Worm (Caenorhabditis elegans): ENCODE measurements around the gene Y41D4B.6.

The Y41D4B.6 gene

ce11 chrIV:1655312-1655711 is 21.8 kb downstream of the Y41D4B.6 start:
- TF ChIP-seq ref-1 (GFP tag; conservative IDR thresholded peaks at IDR 0.05), result no peak
- no peak for TF ChIP-seq med-1 (GFP tag; optimal IDR thresholded peaks at IDR 0.05; ENCODE audit: insufficient read depth)
- no peak for TF ChIP-seq ztf-23 (GFP tag; IDR thresholded peaks at IDR 0.05)
- TF ChIP-seq T22C8.4 (GFP tag; IDR thresholded peaks at IDR 0.05), result no peak
- no peak for TF ChIP-seq ztf-29 (GFP tag; IDR thresholded peaks at IDR 0.05)
- no peak for TF ChIP-seq cog-1 (tag; optimal IDR thresholded peaks at IDR 0.05)
- TF ChIP-seq flt-1 (GFP tag; IDR thresholded peaks at IDR 0.05), result no peak
- TF ChIP-seq klf-2 (GFP tag; conservative IDR thresholded peaks at IDR 0.05), result no peak
- TF ChIP-seq tab-1 (GFP tag; IDR thresholded peaks at IDR 0.05), result no peak

ce11 chrIV:1657069-1657468 is 23.5 kb downstream of the Y41D4B.6 start:
- TF ChIP-seq tab-1 (GFP tag; IDR thresholded peaks at IDR 0.05) (no peak), T22C8.4 (GFP tag; IDR thresholded peaks at IDR 0.05) (no peak), med-1 (GFP tag; optimal IDR thresholded peaks at IDR 0.05; ENCODE audit: insufficient read depth) (no peak), flt-1 (GFP tag; IDR thresholded peaks at IDR 0.05) (no peak), ztf-23 (GFP tag; IDR thresholded peaks at IDR 0.05) (no peak)

- TF ChIP-seq ztf-23 (GFP tag; IDR thresholded peaks at IDR 0.05) (peak; percentile 96), tab-1 (GFP tag; IDR thresholded peaks at IDR 0.05) (peak; percentile 83; the same call in 1 of the 2 replicates), T22C8.4 (GFP tag; IDR thresholded peaks at IDR 0.05) (peak; percentile 78), ztf-29 (GFP tag; IDR thresholded peaks at IDR 0.05) (peak; percentile 79), cog-1 (tag; optimal IDR thresholded peaks at IDR 0.05) (peak; percentile 92), med-1 (GFP tag; optimal IDR thresholded peaks at IDR 0.05; ENCODE audit: insufficient read depth) (peak; percentile 74), ref-1 (GFP tag; conservative IDR thresholded peaks at IDR 0.05) (peak; percentile 48; the same call in 1 of the 2 replicates), klf-2 (GFP tag; conservative IDR thresholded peaks at IDR 0.05) (peak; percentile 78), flt-1 (GFP tag; IDR thresholded peaks at IDR 0.05) (peak; percentile 92)
Observed at ce11 chrIV:1659045-1659741, 25.6 kb downstream of the Y41D4B.6 start, which contains the start of gene rps-28. TSS of gene rps-28 (plus strand) at chrIV:1659691.

ce11 chrIV:1659978-1660377 is 26.4 kb downstream of the Y41D4B.6 start, which contains the start of gene Y41D4B.4:
TSS of gene Y41D4B.4 (plus strand) at chrIV:1660110.
- TF ChIP-seq klf-2 (GFP tag; conservative IDR thresholded peaks at IDR 0.05), result no peak
- TF ChIP-seq flt-1 (GFP tag; IDR thresholded peaks at IDR 0.05), result no peak
- TF ChIP-seq ztf-23 (GFP tag; IDR thresholded peaks at IDR 0.05), result no peak
- no peak for TF ChIP-seq ref-1 (GFP tag; conservative IDR thresholded peaks at IDR 0.05)
- TF ChIP-seq cog-1 (tag; optimal IDR thresholded peaks at IDR 0.05), result no peak
- no peak for TF ChIP-seq tab-1 (GFP tag; IDR thresholded peaks at IDR 0.05)
- no peak for TF ChIP-seq T22C8.4 (GFP tag; IDR thresholded peaks at IDR 0.05)

- no peak for TF ChIP-seq tab-1 (GFP tag; IDR thresholded peaks at IDR 0.05)
- no peak for TF ChIP-seq ztf-23 (GFP tag; IDR thresholded peaks at IDR 0.05)
- TF ChIP-seq cog-1 (tag; optimal IDR thresholded peaks at IDR 0.05), result no peak
- TF ChIP-seq klf-2 (GFP tag; conservative IDR thresholded peaks at IDR 0.05), result no peak
- no peak for TF ChIP-seq flt-1 (GFP tag; IDR thresholded peaks at IDR 0.05)
- TF ChIP-seq T22C8.4 (GFP tag; IDR thresholded peaks at IDR 0.05), result no peak
- no peak for TF ChIP-seq ztf-29 (GFP tag; IDR thresholded peaks at IDR 0.05)
- TF ChIP-seq med-1 (GFP tag; optimal IDR thresholded peaks at IDR 0.05; ENCODE audit: insufficient read depth), result no peak
- no peak for TF ChIP-seq ref-1 (GFP tag; conservative IDR thresholded peaks at IDR 0.05)
Observed at ce11 chrIV:1660735-1661134, 27.2 kb downstream of the Y41D4B.6 start.

- TF ChIP-seq ref-1 (GFP tag; conservative IDR thresholded peaks at IDR 0.05), result no peak
- no peak for TF ChIP-seq cog-1 (tag; optimal IDR thresholded peaks at IDR 0.05)
- no peak for TF ChIP-seq T22C8.4 (GFP tag; IDR thresholded peaks at IDR 0.05)
- TF ChIP-seq med-1 (GFP tag; optimal IDR thresholded peaks at IDR 0.05; ENCODE audit: insufficient read depth), result no peak
- TF ChIP-seq ztf-23 (GFP tag; IDR thresholded peaks at IDR 0.05), result no peak
- TF ChIP-seq ztf-29 (GFP tag; IDR thresholded peaks at IDR 0.05), result no peak
Observed at ce11 chrIV:1662872-1663271, 29.3 kb downstream of the Y41D4B.6 start.

ce11 chrIV:1672398-1672797 is 38.9 kb downstream of the Y41D4B.6 start, which contains the start of gene Y41D4B.1:
TSS of gene Y41D4B.1 (plus strand) at chrIV:1672698.
- no peak for TF ChIP-seq T22C8.4 (GFP tag; IDR thresholded peaks at IDR 0.05)
- no peak for TF ChIP-seq flt-1 (GFP tag; IDR thresholded peaks at IDR 0.05)
- no peak for TF ChIP-seq cog-1 (tag; optimal IDR thresholded peaks at IDR 0.05)
- no peak for TF ChIP-seq med-1 (GFP tag; optimal IDR thresholded peaks at IDR 0.05; ENCODE audit: insufficient read depth)
- TF ChIP-seq tab-1 (GFP tag; IDR thresholded peaks at IDR 0.05), result no peak
- no peak for TF ChIP-seq ztf-29 (GFP tag; IDR thresholded peaks at IDR 0.05)
- TF ChIP-seq klf-2 (GFP tag; conservative IDR thresholded peaks at IDR 0.05), result no peak
- TF ChIP-seq ref-1 (GFP tag; conservative IDR thresholded peaks at IDR 0.05), result no peak
- TF ChIP-seq ztf-23 (GFP tag; IDR thresholded peaks at IDR 0.05), result no peak

ce11 chrIV:1676926-1677325 is 43.4 kb downstream of the Y41D4B.6 start:
- TF ChIP-seq ztf-29 (GFP tag; IDR thresholded peaks at IDR 0.05) (no peak), ref-1 (GFP tag; conservative IDR thresholded peaks at IDR 0.05) (no peak), ztf-23 (GFP tag; IDR thresholded peaks at IDR 0.05) (no peak), flt-1 (GFP tag; IDR thresholded peaks at IDR 0.05) (no peak), klf-2 (GFP tag; conservative IDR thresholded peaks at IDR 0.05) (no peak), tab-1 (GFP tag; IDR thresholded peaks at IDR 0.05) (no peak), med-1 (GFP tag; optimal IDR thresholded peaks at IDR 0.05; ENCODE audit: insufficient read depth) (no peak), cog-1 (tag; optimal IDR thresholded peaks at IDR 0.05) (no peak), T22C8.4 (GFP tag; IDR thresholded peaks at IDR 0.05) (no peak)

ce11 chrIV:1679227-1679626 is 45.7 kb downstream of the Y41D4B.6 start:
- TF ChIP-seq flt-1 (GFP tag; IDR thresholded peaks at IDR 0.05), result no peak
- no peak for TF ChIP-seq klf-2 (GFP tag; conservative IDR thresholded peaks at IDR 0.05)
- no peak for TF ChIP-seq ztf-23 (GFP tag; IDR thresholded peaks at IDR 0.05)
- TF ChIP-seq tab-1 (GFP tag; IDR thresholded peaks at IDR 0.05), result no peak
- TF ChIP-seq cog-1 (tag; optimal IDR thresholded peaks at IDR 0.05), result no peak
- no peak for TF ChIP-seq ztf-29 (GFP tag; IDR thresholded peaks at IDR 0.05)
- TF ChIP-seq med-1 (GFP tag; optimal IDR thresholded peaks at IDR 0.05; ENCODE audit: insufficient read depth), result no peak
- no peak for TF ChIP-seq T22C8.4 (GFP tag; IDR thresholded peaks at IDR 0.05)
- no peak for TF ChIP-seq ref-1 (GFP tag; conservative IDR thresholded peaks at IDR 0.05)
